Worm (Caenorhabditis elegans) whole organism, mixed stage, embryonic: Measurements from ENCODE around the gene F07B10.4.
A peak's percentile ranks its signal among the peaks of the same experiment; 100 is the strongest.

Experiments
- M03D4.4 ChIP-seq: sonication (generic microtip); optimal IDR thresholded peaks from 2 replicates; lab custom pipeline; 2017; ENCODE audit warnings: mild to moderate bottlenecking, missing genetic modification characterization, missing compliant biosample characterization
- elt-3 ChIP-seq: fragments of 150-350 bp; optimal IDR thresholded peaks from 2 replicates; lab custom pipeline; 2014; ENCODE audit warnings: missing biosample characterization, missing genetic modification characterization
- hlh-1 ChIP-seq: fragments of 150-350 bp; optimal IDR thresholded peaks from 2 replicates; lab custom pipeline; 2014; ENCODE audit warnings: missing biosample characterization, missing genetic modification reagents, missing genetic modification characterization
- nhr-2 ChIP-seq: fragments of 150-350 bp; optimal IDR thresholded peaks from 2 replicates; lab custom pipeline; 2014; ENCODE audit warnings: missing biosample characterization, missing genetic modification characterization
- nhr-28 ChIP-seq: fragments of 150-350 bp; optimal IDR thresholded peaks from 2 replicates; lab custom pipeline; 2014; ENCODE audit warnings: missing biosample characterization, missing genetic modification characterization
- unc-62 ChIP-seq: fragments of 150-350 bp; optimal IDR thresholded peaks from 2 replicates; lab custom pipeline; 2014; ENCODE audit warnings: missing biosample characterization, missing genetic modification reagents, missing genetic modification characterization

DNA sequence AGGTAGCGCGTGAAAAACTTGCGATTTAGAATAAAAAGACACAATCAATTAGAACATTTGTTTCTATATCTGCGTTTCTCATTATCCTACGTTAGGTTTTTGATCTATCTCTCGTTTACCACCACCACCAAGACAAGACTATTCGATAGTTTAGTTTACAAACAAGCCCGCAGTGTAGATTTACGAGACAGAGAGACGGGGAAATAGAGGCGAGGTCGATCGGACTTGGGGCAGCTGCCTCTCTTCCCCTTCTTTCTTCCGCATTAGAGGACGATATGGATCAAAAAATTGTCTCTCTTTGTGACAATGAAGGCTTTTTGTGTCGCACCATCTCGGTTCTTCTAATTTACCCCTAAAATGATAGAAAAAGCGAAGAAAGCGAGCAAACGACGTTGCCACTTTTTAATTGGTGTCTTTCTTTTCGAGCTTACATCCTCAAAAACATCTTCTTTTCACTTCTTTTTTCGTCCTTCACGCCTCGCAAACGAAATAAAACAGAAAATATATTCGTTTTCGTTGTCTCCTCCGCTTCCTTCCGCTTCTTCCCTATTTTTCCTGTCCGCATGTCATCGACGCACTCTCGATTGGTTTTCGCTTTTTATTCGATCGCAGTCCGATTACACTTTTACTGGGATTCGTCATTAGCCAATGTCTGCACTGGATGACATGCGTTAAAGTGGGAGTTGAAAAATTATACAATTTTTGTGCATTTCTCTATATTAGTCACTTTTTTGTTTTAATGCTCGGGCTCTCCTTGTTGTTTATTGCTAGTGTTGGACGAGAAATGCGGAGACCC is 18.7 kb upstream of the F07B10.4 start:
- no peak for TF ChIP-seq nhr-28 (tag; lab: Kevin White, UChicago)
- TF ChIP-seq elt-3 (tag; lab: Kevin White, UChicago): no peak
- no peak for TF ChIP-seq M03D4.4
- peak; percentile 39 for TF ChIP-seq unc-62 (GFP tag; lab: Kevin White, UChicago)
- no peak for TF ChIP-seq nhr-2 (tag; lab: Kevin White, UChicago)
- TF ChIP-seq hlh-1: peak; percentile 91
